Worm (Caenorhabditis elegans) whole organism, young adult: Measurements from ENCODE around the gene rocf-1.

Experiments
- B0035.1 ChIP-seq: sonication (generic microtip); optimal IDR thresholded peaks from 2 replicates; lab custom pipeline; 2016; ENCODE audit warnings: missing genetic modification characterization, mild to moderate bottlenecking, missing compliant biosample characterization, missing genotype, missing genetic modification reagents
- B0336.3 ChIP-seq: fragments of 200-800 bp; sonication (Bioruptor generic); IDR thresholded peaks from 2 replicates; pipeline ENCODE4 v1.3.6; 2022; ENCODE audit warnings: missing genetic modification characterization, missing compliant biosample characterization
- F33H1.4 ChIP-seq: fragments of 200-800 bp; sonication (Bioruptor generic); IDR thresholded peaks from 2 replicates; pipeline ENCODE4 v1.3.6; 2022; ENCODE audit warnings: missing genetic modification reagents, missing genetic modification characterization, missing compliant biosample characterization
- F57C9.4 ChIP-seq: sonication (generic microtip); optimal IDR thresholded peaks from 2 replicates; lab custom pipeline; 2017; ENCODE audit warnings: mild to moderate bottlenecking, missing genetic modification characterization, missing compliant biosample characterization
- K11D2.4 ChIP-seq: fragments of 200-800 bp; sonication (Bioruptor generic); IDR thresholded peaks from 2 replicates; pipeline ENCODE4 v1.3.6; 2022; ENCODE audit warnings: missing genetic modification reagents, missing genetic modification characterization, missing compliant biosample characterization
- Y56A3A.18 ChIP-seq: fragments of 200-800 bp; sonication (Bioruptor generic); IDR thresholded peaks from 2 replicates; pipeline ENCODE4 v1.3.6; 2022; ENCODE audit warnings: missing genetic modification reagents, missing genetic modification characterization, missing compliant biosample characterization
- atf-7 ChIP-seq: sonication (generic microtip); optimal IDR thresholded peaks from 2 replicates; lab custom pipeline; 2017; ENCODE audit warnings: mild to moderate bottlenecking, missing genetic modification characterization, missing compliant biosample characterization
- attf-3 ChIP-seq: fragments of 200-800 bp; sonication (Bioruptor generic); conservative IDR thresholded peaks from 2 replicates; pipeline ENCODE4 v1.3.6; 2022; ENCODE audit warnings: missing genetic modification reagents, missing genetic modification characterization, missing compliant biosample characterization
- attf-5 ChIP-seq: fragments of 200-800 bp; sonication (Bioruptor generic); optimal IDR thresholded peaks from 2 replicates; lab custom pipeline; 2018; ENCODE audit warnings: mild to moderate bottlenecking, missing genetic modification characterization, missing compliant biosample characterization
- attf-6 ChIP-seq: fragments of 200-800 bp; sonication (Bioruptor generic); IDR thresholded peaks from 2 replicates; pipeline ENCODE4 v1.3.6; 2022; ENCODE audit warnings: missing genetic modification reagents, missing genetic modification characterization, missing compliant biosample characterization
- bed-1 ChIP-seq: fragments of 200-800 bp; sonication (Bioruptor generic); IDR thresholded peaks from 2 replicates; pipeline ENCODE4 v1.3.6; 2022; ENCODE audit warnings: missing genetic modification reagents, missing genetic modification characterization, missing compliant biosample characterization
- ccch-3 ChIP-seq: fragments of 200-800 bp; sonication (Bioruptor generic); optimal IDR thresholded peaks from 2 replicates; lab custom pipeline; 2018; ENCODE audit warnings: mild to moderate bottlenecking, missing genetic modification characterization, missing compliant biosample characterization
- ceh-100 ChIP-seq: fragments of 200-800 bp; sonication (Bioruptor generic); IDR thresholded peaks from 2 replicates; pipeline ENCODE4 v1.3.6; 2022; ENCODE audit warnings: missing genetic modification reagents, missing genetic modification characterization, missing compliant biosample characterization
- ceh-79 ChIP-seq: sonication (generic microtip); optimal IDR thresholded peaks from 2 replicates; lab custom pipeline; 2017; ENCODE audit warnings: mild to moderate bottlenecking, missing genetic modification characterization, missing compliant biosample characterization
- ceh-91 ChIP-seq: fragments of 200-800 bp; sonication (Bioruptor generic); IDR thresholded peaks from 2 replicates; pipeline ENCODE4 v1.3.6; 2022; ENCODE audit warnings: missing genetic modification reagents, missing genetic modification characterization, missing compliant biosample characterization
- die-1 ChIP-seq: sonication (generic microtip); optimal IDR thresholded peaks from 2 replicates; lab custom pipeline; 2016; ENCODE audit warnings: missing genotype, mild to moderate bottlenecking, missing genetic modification characterization, missing compliant biosample characterization
- dox-1 ChIP-seq: fragments of 200-800 bp; sonication (Bioruptor generic); IDR thresholded peaks from 2 replicates; pipeline ENCODE4 v1.3.6; 2022; ENCODE audit warnings: missing genetic modification reagents, missing genetic modification characterization, missing compliant biosample characterization
- dpl-1 ChIP-seq: fragments of 150-350 bp; optimal IDR thresholded peaks from 2 replicates; lab custom pipeline; 2014; ENCODE audit warnings: missing biosample characterization, missing genetic modification reagents, missing genetic modification characterization
- ets-4 ChIP-seq: fragments of 200-800 bp; sonication (Bioruptor generic); optimal IDR thresholded peaks from 2 replicates; lab custom pipeline; 2018; ENCODE audit warnings: mild to moderate bottlenecking, missing genetic modification characterization, missing compliant biosample characterization
- hlh-12 ChIP-seq: sonication (generic microtip); optimal IDR thresholded peaks from 2 replicates; lab custom pipeline; 2016; ENCODE audit warnings: missing genetic modification characterization, missing compliant biosample characterization
- hlh-26 ChIP-seq: fragments of 200-800 bp; sonication (Bioruptor generic); conservative IDR thresholded peaks from 2 replicates; pipeline ENCODE4 v1.3.6; 2022; ENCODE audit warnings: missing genetic modification reagents, missing genetic modification characterization, missing compliant biosample characterization
- hmg-1.2 ChIP-seq: fragments of 200-800 bp; sonication (Bioruptor generic); IDR thresholded peaks from 2 replicates; pipeline ENCODE4 v1.3.6; 2022; ENCODE audit warnings: missing genetic modification reagents, missing genetic modification characterization, missing compliant biosample characterization
- hmg-20 ChIP-seq: fragments of 200-800 bp; sonication (Bioruptor generic); IDR thresholded peaks from 2 replicates; pipeline ENCODE4 v1.3.6; 2022; ENCODE audit warnings: missing genetic modification reagents, missing genetic modification characterization, missing compliant biosample characterization
- hrde-1 ChIP-seq: sonication (generic microtip); optimal IDR thresholded peaks from 2 replicates; lab custom pipeline; 2016; ENCODE audit warnings: missing genetic modification characterization, mild to moderate bottlenecking, missing compliant biosample characterization, moderate library complexity, missing genotype, missing genetic modification reagents, borderline replicate concordance
- lag-1 ChIP-seq: fragments of 200-800 bp; sonication (Bioruptor generic); IDR thresholded peaks from 2 replicates; pipeline ENCODE4 v1.3.6; 2022; ENCODE audit warnings: missing genetic modification reagents, missing genetic modification characterization, missing compliant biosample characterization
- lin-40 ChIP-seq: sonication (generic microtip); optimal IDR thresholded peaks from 2 replicates; lab custom pipeline; 2016; ENCODE audit warnings: missing genetic modification characterization, mild to moderate bottlenecking, missing compliant biosample characterization, missing genotype, missing genetic modification reagents
- lin-54 ChIP-seq: fragments of 200-800 bp; sonication (Bioruptor generic); optimal IDR thresholded peaks from 2 replicates; lab custom pipeline; 2018; ENCODE audit warnings: mild to moderate bottlenecking, missing genetic modification characterization, missing compliant biosample characterization
- lsy-27 ChIP-seq: sonication (generic microtip); optimal IDR thresholded peaks from 2 replicates; lab custom pipeline; 2017; ENCODE audit warnings: missing genetic modification characterization, mild to moderate bottlenecking, missing compliant biosample characterization, antibody characterized with exemption, missing genotype, borderline replicate concordance; ENCODE audit not compliant: insufficient read depth
- madf-6 ChIP-seq: fragments of 200-800 bp; sonication (Bioruptor generic); IDR thresholded peaks from 2 replicates; pipeline ENCODE4 v1.3.6; 2022; ENCODE audit warnings: missing genetic modification reagents, missing genetic modification characterization, missing compliant biosample characterization
- mcd-1 ChIP-seq: fragments of 200-800 bp; sonication (Bioruptor generic); IDR thresholded peaks from 2 replicates; pipeline ENCODE4 v1.3.6; 2022; ENCODE audit warnings: missing genetic modification reagents, missing genetic modification characterization, missing compliant biosample characterization
- mes-4 ChIP-seq: sonication (generic microtip); optimal IDR thresholded peaks from 2 replicates; lab custom pipeline; 2016; ENCODE audit warnings: missing genotype, missing genetic modification characterization, missing compliant biosample characterization
- nhr-120 ChIP-seq: fragments of 200-800 bp; sonication (Bioruptor generic); IDR thresholded peaks from 2 replicates; pipeline ENCODE4 v1.3.6; 2022; ENCODE audit warnings: missing genetic modification characterization, missing compliant biosample characterization
- nhr-179 ChIP-seq: sonication (generic microtip); optimal IDR thresholded peaks from 2 replicates; lab custom pipeline; 2016; ENCODE audit warnings: mild to moderate bottlenecking, missing genetic modification characterization, missing compliant biosample characterization
- nhr-27 ChIP-seq: fragments of 200-800 bp; sonication (Bioruptor generic); optimal IDR thresholded peaks from 2 replicates; lab custom pipeline; 2018; ENCODE audit warnings: mild to moderate bottlenecking, missing genetic modification characterization, moderate library complexity, missing compliant biosample characterization
- pbrm-1 ChIP-seq: fragments of 200-800 bp; sonication (Bioruptor generic); IDR thresholded peaks from 2 replicates; pipeline ENCODE4 v1.3.6; 2022; ENCODE audit warnings: missing genetic modification reagents, missing genetic modification characterization, missing compliant biosample characterization
- rcor-1 ChIP-seq: fragments of 200-800 bp; sonication (Bioruptor generic); IDR thresholded peaks from 2 replicates; pipeline ENCODE4 v1.3.6; 2022; ENCODE audit warnings: missing genetic modification reagents, missing genetic modification characterization, missing compliant biosample characterization
- repo-1 ChIP-seq: sonication (generic microtip); optimal IDR thresholded peaks from 2 replicates; lab custom pipeline; 2017; ENCODE audit warnings: mild to moderate bottlenecking, missing genetic modification characterization, missing compliant biosample characterization
- rpc-1 ChIP-seq, 2 experiments: fragments of 150-350 bp in 1 of 2; sonication (generic microtip) in 1 of 2; optimal IDR thresholded peaks; 2 replicates each; lab custom pipeline; 2014 to 2018; ENCODE audit warnings: missing biosample characterization in 1 of 2, missing genetic modification characterization in 1 of 2, missing genetic modification reagents in 1 of 2, missing genotype in 1 of 2
- snpc-3.4 ChIP-seq: sonication (generic microtip); optimal IDR thresholded peaks from 2 replicates; lab custom pipeline; 2017; ENCODE audit warnings: missing genetic modification characterization, mild to moderate bottlenecking, missing compliant biosample characterization, antibody characterized with exemption, moderate library complexity, missing genotype, missing genetic modification reagents
- somi-1 ChIP-seq: fragments of 200-800 bp; sonication (Bioruptor generic); optimal IDR thresholded peaks from 2 replicates; lab custom pipeline; 2018; ENCODE audit warnings: mild to moderate bottlenecking, missing genetic modification characterization, missing compliant biosample characterization
- tbp1 ChIP-seq: fragments of 200-800 bp; sonication (Bioruptor generic); optimal IDR thresholded peaks from 2 replicates; lab custom pipeline; 2018; ENCODE audit warnings: mild to moderate bottlenecking, missing genetic modification characterization, missing compliant biosample characterization
- tbx-9 ChIP-seq: sonication (generic microtip); optimal IDR thresholded peaks from 2 replicates; lab custom pipeline; 2016; ENCODE audit warnings: borderline replicate concordance, missing genetic modification characterization, inconsistent platforms, missing compliant biosample characterization
- tlf-1 ChIP-seq: fragments of 200-800 bp; sonication (Bioruptor generic); optimal IDR thresholded peaks from 2 replicates; lab custom pipeline; 2018; ENCODE audit warnings: mild to moderate bottlenecking, missing genetic modification characterization, missing compliant biosample characterization
- xnd-1 ChIP-seq: sonication (generic microtip); optimal IDR thresholded peaks from 2 replicates; lab custom pipeline; 2016; ENCODE audit warnings: missing genotype, missing genetic modification reagents, missing genetic modification characterization, missing compliant biosample characterization
- ztf-18 ChIP-seq: sonication (generic microtip); optimal IDR thresholded peaks from 2 replicates; lab custom pipeline; 2016; ENCODE audit warnings: missing genotype, mild to moderate bottlenecking, missing genetic modification characterization, missing compliant biosample characterization
- ztf-25 ChIP-seq: fragments of 200-800 bp; sonication (Bioruptor generic); IDR thresholded peaks from 2 replicates; pipeline ENCODE4 v1.3.6; 2022; ENCODE audit warnings: missing genetic modification reagents, missing genetic modification characterization, missing compliant biosample characterization
- ztf-26 ChIP-seq: sonication (generic microtip); optimal IDR thresholded peaks from 2 replicates; lab custom pipeline; 2017; ENCODE audit warnings: missing genetic modification characterization, missing compliant biosample characterization
- ztf-28 ChIP-seq: fragments of 200-800 bp; sonication (Bioruptor generic); IDR thresholded peaks from 2 replicates; pipeline ENCODE4 v1.3.6; 2022; ENCODE audit warnings: missing genetic modification reagents, missing genetic modification characterization, missing compliant biosample characterization

The rocf-1 gene

DNA sequence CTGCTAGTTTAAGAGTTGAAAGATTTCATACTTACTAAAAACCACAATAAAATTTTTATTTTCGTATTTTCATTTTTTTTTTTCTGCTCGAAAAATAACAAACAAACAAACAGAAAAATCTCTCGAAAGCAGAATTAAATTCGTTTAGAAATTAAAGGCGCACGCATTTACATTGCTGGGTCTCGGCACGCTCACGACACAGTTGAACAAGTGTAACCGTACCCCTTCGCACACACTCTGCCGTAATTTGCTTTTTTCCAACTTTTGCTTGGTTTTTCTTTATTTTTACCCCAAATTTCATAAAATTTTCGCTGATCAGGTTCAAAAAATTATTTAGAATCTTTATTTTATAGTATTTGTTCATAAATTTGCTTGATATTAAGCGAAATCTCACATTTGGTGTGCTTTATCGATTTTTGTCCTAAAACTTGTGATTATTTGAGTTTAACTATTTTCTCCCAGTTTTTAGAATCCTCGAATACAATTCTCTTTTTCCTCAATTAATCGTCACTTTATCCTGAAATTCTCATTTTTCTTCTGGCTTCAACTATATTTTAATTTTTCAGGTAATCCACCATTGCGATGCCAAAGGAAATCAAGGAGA is 47.4 kb upstream of the rocf-1 start, which contains the start of gene rpl-38 (continued):
- peak; percentile 78 for TF ChIP-seq lin-40 (tag; lab: Kevin White, UChicago)
- TF ChIP-seq nhr-27 (tag; lab: Kevin White, UChicago): no peak
- peak; percentile 75 for TF ChIP-seq rcor-1 (GFP tag; lab: Robert Waterston, UW)
- peak; percentile 31 for TF ChIP-seq ztf-18 (tag; lab: Kevin White, UChicago)
- no peak for TF ChIP-seq F57C9.4
- peak; percentile 70 for TF ChIP-seq tbp1 (GFP tag; lab: Kevin White, UChicago)
- TF ChIP-seq attf-5 (GFP tag; lab: Kevin White, UChicago): peak; percentile 11
- no peak for TF ChIP-seq ccch-3 (GFP tag; lab: Kevin White, UChicago)
- TF ChIP-seq xnd-1 (tag; lab: Kevin White, UChicago): peak; percentile 70
- TF ChIP-seq F33H1.4 (GFP tag; lab: Robert Waterston, UW): peak; percentile 99
- TF ChIP-seq repo-1 (tag; lab: Kevin White, UChicago): no peak
- TF ChIP-seq tbx-9 (tag; lab: Kevin White, UChicago): no peak
- TF ChIP-seq K11D2.4: no peak
- no peak for TF ChIP-seq die-1 (tag; lab: Kevin White, UChicago)
- no peak for TF ChIP-seq ztf-26
- peak; percentile 63 for TF ChIP-seq hmg-1.2 (GFP tag; lab: Robert Waterston, UW)
- TF ChIP-seq ztf-25 (GFP tag; lab: Robert Waterston, UW): no peak
- peak; percentile 90 for TF ChIP-seq snpc-3.4 (tag; lab: Kevin White, UChicago)
- TF ChIP-seq attf-6 (GFP tag; lab: Robert Waterston, UW): peak; percentile 46; the same call in 1 of the 2 replicates
- no peak for TF ChIP-seq somi-1
- no peak for TF ChIP-seq nhr-120 (GFP tag; lab: Robert Waterston, UW)
- no peak for TF ChIP-seq hlh-26
- TF ChIP-seq lin-54 (GFP tag; lab: Kevin White, UChicago): peak; percentile 76
- no peak for TF ChIP-seq B0035.1
- peak; percentile 40; the same call in 1 of the 2 replicates for TF ChIP-seq B0336.3 (GFP tag; lab: Robert Waterston, UW)
- peak; percentile 66 for TF ChIP-seq dox-1 (GFP tag; lab: Robert Waterston, UW)
- peak; percentile 67 for TF ChIP-seq attf-3 (GFP tag; lab: Robert Waterston, UW)
- TF ChIP-seq hmg-20 (GFP tag; lab: Robert Waterston, UW): peak; percentile 19; the same call in 1 of the 2 replicates
- TF ChIP-seq atf-7: no peak
- TF ChIP-seq pbrm-1 (GFP tag; lab: Robert Waterston, UW): peak; percentile 90
- TF ChIP-seq ceh-91 (GFP tag; lab: Robert Waterston, UW): peak; percentile 66
- TF ChIP-seq ceh-100: peak; percentile 38; the same call in 1 of the 2 replicates
- TF ChIP-seq Y56A3A.18: no peak
- no peak for TF ChIP-seq nhr-179
- TF ChIP-seq lag-1: no peak
- no peak for TF ChIP-seq hrde-1 (tag; lab: Kevin White, UChicago)
- no peak for TF ChIP-seq hlh-12 (tag; lab: Kevin White, UChicago)
- TF ChIP-seq ets-4 (GFP tag; lab: Kevin White, UChicago): no peak
- peak; percentile 63 for TF ChIP-seq tlf-1 (GFP tag; lab: Kevin White, UChicago)
- no peak for TF ChIP-seq rpc-1 (optimal IDR thresholded peaks at IDR 0.05; lab: Kevin White, UChicago)
- TF ChIP-seq rpc-1 (tag; optimal IDR thresholded peaks at IDR 0.05; lab: Kevin White, UChicago): peak; percentile 7
- TF ChIP-seq bed-1: no peak
- peak; percentile 52 for TF ChIP-seq dpl-1 (GFP tag; lab: Kevin White, UChicago)
- no peak for TF ChIP-seq mes-4 (tag; lab: Kevin White, UChicago)
- TF ChIP-seq ztf-28: no peak
- peak; percentile 91 for TF ChIP-seq madf-6 (GFP tag; lab: Robert Waterston, UW)
- peak; percentile 75 for TF ChIP-seq mcd-1
- peak; percentile 34 for TF ChIP-seq lsy-27
- TF ChIP-seq ceh-79 (tag; lab: Kevin White, UChicago): no peak
